Fruit fly (Drosophila melanogaster) S2 (cell line): ENCODE results near the gene ftz-f1.

Experiments used
- CG8478 ChIP-seq: fragments of >200 bp; optimal IDR thresholded peaks from 2 replicates; lab custom pipeline; 2018
- CTCF ChIP-seq, 2 experiments: fragments of >200 bp; optimal IDR thresholded peaks; 2 replicates each; lab custom pipeline; 2018

The ftz-f1 gene

dm6 chr3L:18763486-18764436, 37.3 kb downstream of the ftz-f1 start:
- TF ChIP-seq CG8478 (lab: Kevin White, UChicago), result no peak
- no peak for TF ChIP-seq CTCF (optimal IDR thresholded peaks at IDR 0.05; lab: Kevin White, UChicago)

- TF ChIP-seq CG8478 (lab: Kevin White, UChicago), result no peak
- no peak for TF ChIP-seq CTCF (optimal IDR thresholded peaks at IDR 0.05; lab: Kevin White, UChicago)
Observed at dm6 chr3L:18761728-18762127, 39.4 kb downstream of the ftz-f1 start.

dm6 chr3L:18760421-18761045, 40.6 kb downstream of the ftz-f1 start:
- TF ChIP-seq CTCF (optimal IDR thresholded peaks at IDR 0.05; lab: Kevin White, UChicago) (no peak), CG8478 (lab: Kevin White, UChicago) (no peak)

dm6 chr3L:18758894-18759569, 42.1 kb downstream of the ftz-f1 start:
- TF ChIP-seq CTCF (optimal IDR thresholded peaks at IDR 0.05; lab: Kevin White, UChicago) (no peak), CG8478 (lab: Kevin White, UChicago) (no peak)

- TF ChIP-seq CTCF (optimal IDR thresholded peaks at IDR 0.05; lab: Kevin White, UChicago) (no peak), CG8478 (lab: Kevin White, UChicago) (no peak)
Observed at dm6 chr3L:18757079-18757815, 43.9 kb downstream of the ftz-f1 start.

dm6 chr3L:18756293-18756887, 44.7 kb downstream of the ftz-f1 start:
- TF ChIP-seq CG8478 (lab: Kevin White, UChicago), result no peak
- no peak for TF ChIP-seq CTCF (optimal IDR thresholded peaks at IDR 0.05; lab: Kevin White, UChicago)

- TF ChIP-seq CG8478 (lab: Kevin White, UChicago) (no peak), CTCF (optimal IDR thresholded peaks at IDR 0.05; lab: Kevin White, UChicago) (no peak)
Observed at dm6 chr3L:18753827-18754226, 47.3 kb downstream of the ftz-f1 start.

dm6 chr3L:18749807-18750206, 51.3 kb downstream of the ftz-f1 start:
- no peak for TF ChIP-seq CTCF (optimal IDR thresholded peaks at IDR 0.05; lab: Kevin White, UChicago)
- TF ChIP-seq CG8478 (lab: Kevin White, UChicago), result no peak

dm6 chr3L:18747953-18748756, 53.0 kb downstream of the ftz-f1 start, which contains the start of the genes Nufip and Atg3:
Gene Nufip (minus strand): TSS chr3L:18748367.
Gene Atg3 (plus strand): TSS chr3L:18748687.
- no peak for TF ChIP-seq CG8478 (lab: Kevin White, UChicago)

- TF ChIP-seq CTCF (optimal IDR thresholded peaks at IDR 0.05; lab: Kevin White, UChicago) (no peak), CG8478 (lab: Kevin White, UChicago) (no peak)
Observed at dm6 chr3L:18746169-18746568, 54.9 kb downstream of the ftz-f1 start.

- TF ChIP-seq CG8478 (lab: Kevin White, UChicago), result no peak
- TF ChIP-seq CTCF (optimal IDR thresholded peaks at IDR 0.05; lab: Kevin White, UChicago), result no peak
Observed at dm6 chr3L:18745647-18746046, 55.5 kb downstream of the ftz-f1 start, which contains the start of gene MED11. Gene MED11 (plus strand): TSS chr3L:18745856.

dm6 chr3L:18744188-18744587, 56.9 kb downstream of the ftz-f1 start, which contains the start of gene CG6885:
Gene CG6885 (plus strand): TSS chr3L:18744488.
- TF ChIP-seq CTCF (optimal IDR thresholded peaks at IDR 0.05; lab: Kevin White, UChicago), result no peak
- no peak for TF ChIP-seq CG8478 (lab: Kevin White, UChicago)

dm6 chr3L:18743679-18744078, 57.4 kb downstream of the ftz-f1 start:
- TF ChIP-seq CTCF (optimal IDR thresholded peaks at IDR 0.05; lab: Kevin White, UChicago), result peak; percentile 50 to 61
- TF ChIP-seq CG8478 (lab: Kevin White, UChicago), result no peak
